Fruit fly (Drosophila melanogaster) whole organism, embryonic: ENCODE measurements around the gene CG14022.

ENCODE experiments used
- CG11398 ChIP-seq: fragments of 200-800 bp; sonication (Bioruptor generic); optimal IDR thresholded peaks from 2 replicates; lab custom pipeline; 2016; ENCODE audit warnings: missing biosample characterization, missing genetic modification characterization
- CG11695 ChIP-seq: fragments of 200-800 bp; sonication (Bioruptor generic); IDR thresholded peaks from 3 replicates; pipeline ENCODE4 v1.3.6; 2022; ENCODE audit warnings: missing biosample characterization, missing genetic modification characterization
- CG12744 ChIP-seq: fragments of 200-800 bp; sonication (Bioruptor generic); optimal IDR thresholded peaks from 2 replicates; lab custom pipeline; 2016; ENCODE audit warnings: missing biosample characterization, missing genetic modification characterization
- CG12942 ChIP-seq: fragments of 200-800 bp; sonication (Bioruptor generic); optimal IDR thresholded peaks from 3 replicates; lab custom pipeline; 2016; ENCODE audit warnings: missing biosample characterization, missing genetic modification characterization
- CG17359 ChIP-seq: fragments of 200-800 bp; sonication (Bioruptor generic); optimal IDR thresholded peaks from 3 replicates; lab custom pipeline; 2018; ENCODE audit warnings: missing biosample characterization, mild to moderate bottlenecking, missing genetic modification characterization, moderate library complexity
- CG17802 ChIP-seq: fragments of 200-800 bp; sonication (Bioruptor generic); optimal IDR thresholded peaks from 2 replicates; lab custom pipeline; 2018; ENCODE audit warnings: missing biosample characterization, mild to moderate bottlenecking, missing genetic modification characterization, moderate library complexity
- CG18262 ChIP-seq: fragments of 200-800 bp; optimal IDR thresholded peaks from 3 replicates; lab custom pipeline; 2019; ENCODE audit warnings: missing biosample characterization, mild to moderate bottlenecking, missing genetic modification characterization, moderate library complexity
- CG2116 ChIP-seq: fragments of 200-800 bp; sonication (Bioruptor generic); optimal IDR thresholded peaks from 3 replicates; lab custom pipeline; 2018; ENCODE audit warnings: missing biosample characterization, mild to moderate bottlenecking, missing genetic modification characterization
- CG2875 ChIP-seq: fragments of 200-800 bp; sonication (Bioruptor generic); optimal IDR thresholded peaks from 2 replicates; lab custom pipeline; 2017; ENCODE audit warnings: missing biosample characterization, mild to moderate bottlenecking, missing genetic modification characterization, missing genetic modification reagents
- CG2889 ChIP-seq: fragments of 200-800 bp; sonication (Bioruptor generic); IDR thresholded peaks from 3 replicates; pipeline ENCODE4 v1.3.6; 2022; ENCODE audit warnings: missing biosample characterization, missing genetic modification characterization
- CG32532 ChIP-seq: fragments of 200-800 bp; sonication (Bioruptor generic); IDR thresholded peaks from 2 replicates; pipeline ENCODE4 v1.3.6; 2022; ENCODE audit warnings: missing biosample characterization, missing genetic modification characterization
- CG32767 ChIP-seq: fragments of 200-800 bp; sonication (Bioruptor generic); IDR thresholded peaks from 2 replicates; pipeline ENCODE4 v1.3.6; 2022; ENCODE audit warnings: missing biosample characterization, missing genetic modification characterization
- CG42726 ChIP-seq: fragments of 200-800 bp; sonication (Bioruptor generic); IDR thresholded peaks from 2 replicates; pipeline ENCODE4 v1.3.6; 2022; ENCODE audit warnings: missing biosample characterization, missing genetic modification characterization; ENCODE audit not compliant: partially characterized antibody
- CG4617 ChIP-seq: fragments of 200-800 bp; sonication (Bioruptor generic); optimal IDR thresholded peaks from 3 replicates; lab custom pipeline; 2016; ENCODE audit warnings: missing biosample characterization, missing genetic modification characterization, borderline replicate concordance
- CG5180 ChIP-seq: fragments of 200-800 bp; sonication (Bioruptor generic); optimal IDR thresholded peaks from 3 replicates; lab custom pipeline; 2017; ENCODE audit warnings: missing biosample characterization, missing genetic modification characterization, mild to moderate bottlenecking, moderate library complexity, missing genetic modification reagents
- CG8089 ChIP-seq: fragments of 200-800 bp; sonication (Bioruptor generic); optimal IDR thresholded peaks from 3 replicates; lab custom pipeline; 2016; ENCODE audit warnings: missing biosample characterization, missing genetic modification characterization
- CG8478 ChIP-seq: fragments of >200 bp; optimal IDR thresholded peaks from 2 replicates; lab custom pipeline; 2018
- CG8944 ChIP-seq: fragments of 200-800 bp; sonication (Bioruptor generic); optimal IDR thresholded peaks from 3 replicates; lab custom pipeline; 2016; ENCODE audit warnings: missing biosample characterization, missing genetic modification characterization
- CG9727 ChIP-seq: fragments of 200-800 bp; sonication (Bioruptor generic); optimal IDR thresholded peaks from 3 replicates; lab custom pipeline; 2017; ENCODE audit warnings: missing biosample characterization, mild to moderate bottlenecking, missing genetic modification characterization
- Dref ChIP-seq: fragments of 200-800 bp; sonication (Bioruptor generic); IDR thresholded peaks from 2 replicates; pipeline ENCODE4 v1.3.6; 2022; ENCODE audit warnings: missing biosample characterization, missing genetic modification characterization
- Drgx ChIP-seq: fragments of 200-800 bp; sonication (Bioruptor generic); IDR thresholded peaks from 2 replicates; pipeline ENCODE4 v1.3.6; 2022; ENCODE audit warnings: missing biosample characterization, missing genetic modification characterization
- Gug ChIP-seq: fragments of 200-800 bp; sonication (Bioruptor generic); IDR thresholded peaks from 4 replicates; pipeline ENCODE4 v1.3.6; 2022; ENCODE audit warnings: missing biosample characterization, missing genetic modification characterization
- HHEX ChIP-seq: fragments of 200-800 bp; sonication (Bioruptor generic); optimal IDR thresholded peaks from 3 replicates; lab custom pipeline; 2017; ENCODE audit warnings: missing biosample characterization, mild to moderate bottlenecking, missing genetic modification characterization, missing genetic modification reagents
- Hmr ChIP-seq: fragments of 200-800 bp; sonication (Bioruptor generic); optimal IDR thresholded peaks from 3 replicates; lab custom pipeline; 2017; ENCODE audit warnings: mild to moderate bottlenecking, missing biosample characterization, missing genetic modification reagents, missing genetic modification characterization
- Hr39 ChIP-seq: fragments of >200 bp; optimal IDR thresholded peaks from 2 replicates; lab custom pipeline; 2017
- Lpt ChIP-seq: fragments of >200 bp; optimal IDR thresholded peaks from 2 replicates; lab custom pipeline; 2018; ENCODE audit warnings: missing biosample characterization, missing genetic modification characterization
- Optix ChIP-seq: fragments of 200-800 bp; sonication (Bioruptor generic); IDR thresholded peaks from 3 replicates; pipeline ENCODE4 v1.3.6; 2022; ENCODE audit warnings: missing biosample characterization, missing genetic modification characterization
- Sox102F ChIP-seq: fragments of 200-800 bp; sonication (Bioruptor generic); optimal IDR thresholded peaks from 2 replicates; lab custom pipeline; 2018; ENCODE audit warnings: missing biosample characterization, mild to moderate bottlenecking, missing genetic modification characterization, moderate library complexity
- Taf1 ChIP-seq: fragments of 200-800 bp; sonication (Bioruptor generic); IDR thresholded peaks from 2 replicates; pipeline ENCODE4 v1.3.6; 2022; ENCODE audit warnings: missing biosample characterization, missing genetic modification characterization
- Xrp1 ChIP-seq: fragments of 200-800 bp; sonication (Bioruptor generic); IDR thresholded peaks from 2 replicates; pipeline ENCODE4 v1.3.6; 2022; ENCODE audit warnings: missing biosample characterization, missing genetic modification characterization
- al ChIP-seq: fragments of 200-800 bp; sonication (Bioruptor generic); IDR thresholded peaks from 2 replicates; pipeline ENCODE4 v1.3.6; 2022; ENCODE audit warnings: missing biosample characterization, missing genetic modification characterization
- aop ChIP-seq: fragments of 200-800 bp; sonication (Bioruptor generic); IDR thresholded peaks from 2 replicates; pipeline ENCODE4 v1.3.6; 2022; ENCODE audit warnings: missing biosample characterization, missing genetic modification characterization
- esg ChIP-seq: fragments of 200-800 bp; sonication (Bioruptor generic); conservative IDR thresholded peaks from 2 replicates; pipeline ENCODE4 v1.3.6; 2022; ENCODE audit warnings: missing biosample characterization, missing genetic modification characterization
- gcm ChIP-seq: fragments of 200-800 bp; sonication (Bioruptor generic); optimal IDR thresholded peaks from 2 replicates; lab custom pipeline; 2019; ENCODE audit warnings: missing biosample characterization, mild to moderate bottlenecking, missing genetic modification characterization, moderate library complexity
- gcm2 ChIP-seq: fragments of 200-800 bp; sonication (Bioruptor generic); optimal IDR thresholded peaks from 2 replicates; lab custom pipeline; 2016; ENCODE audit warnings: missing biosample characterization, missing genetic modification characterization
- gem ChIP-seq: fragments of 200-800 bp; sonication (Bioruptor generic); optimal IDR thresholded peaks from 2 replicates; lab custom pipeline; 2019; ENCODE audit warnings: missing biosample characterization, mild to moderate bottlenecking, missing genetic modification characterization, moderate library complexity
- lilli ChIP-seq: fragments of 200-800 bp; sonication (Bioruptor generic); optimal IDR thresholded peaks from 3 replicates; lab custom pipeline; 2016; ENCODE audit warnings: missing biosample characterization, missing genetic modification characterization
- nerfin-2 ChIP-seq: fragments of 200-800 bp; sonication (Bioruptor generic); IDR thresholded peaks from 2 replicates; pipeline ENCODE4 v1.3.6; 2022; ENCODE audit warnings: missing biosample characterization, missing genetic modification characterization; ENCODE audit not compliant: partially characterized antibody
- otp ChIP-seq: fragments of 200-800 bp; sonication (Bioruptor generic); IDR thresholded peaks from 3 replicates; pipeline ENCODE4, ENCODE4 v1.3.6; 2022; ENCODE audit warnings: missing biosample characterization, missing genetic modification characterization
- pros ChIP-seq: fragments of 200-800 bp; sonication (Bioruptor generic); optimal IDR thresholded peaks from 3 replicates; lab custom pipeline; 2019; ENCODE audit warnings: missing biosample characterization, mild to moderate bottlenecking, missing genetic modification characterization, moderate library complexity
- ro ChIP-seq: fragments of 200-800 bp; sonication (Bioruptor generic); IDR thresholded peaks from 2 replicates; pipeline ENCODE4 v1.3.6; 2022; ENCODE audit warnings: missing biosample characterization, missing genetic modification characterization
- row ChIP-seq: fragments of 200-800 bp; sonication (Bioruptor generic); IDR thresholded peaks from 3 replicates; pipeline ENCODE4 v1.3.6; 2022; ENCODE audit warnings: missing biosample characterization, missing genetic modification characterization
- salm ChIP-seq: fragments of 200-800 bp; sonication (Bioruptor generic); optimal IDR thresholded peaks from 2 replicates; lab custom pipeline; 2018; ENCODE audit warnings: missing biosample characterization, mild to moderate bottlenecking, missing genetic modification characterization
- scrt ChIP-seq: fragments of 200-800 bp; sonication (Bioruptor generic); optimal IDR thresholded peaks from 2 replicates; lab custom pipeline; 2018; ENCODE audit warnings: missing biosample characterization, mild to moderate bottlenecking, missing genetic modification characterization, moderate library complexity
- sob ChIP-seq: fragments of 200-800 bp; sonication (Bioruptor generic); IDR thresholded peaks from 2 replicates; pipeline ENCODE4 v1.3.6; 2022; ENCODE audit warnings: missing biosample characterization, missing genetic modification characterization
- sqz ChIP-seq: fragments of 200-800 bp; sonication (Bioruptor generic); optimal IDR thresholded peaks from 3 replicates; lab custom pipeline; 2018; ENCODE audit warnings: missing biosample characterization, mild to moderate bottlenecking, missing genetic modification characterization
- tgo ChIP-seq: fragments of 200-800 bp; sonication (Bioruptor generic); IDR thresholded peaks from 3 replicates; pipeline ENCODE4 v1.3.6; 2022; ENCODE audit warnings: missing biosample characterization, missing genetic modification characterization
- tna ChIP-seq: fragments of 200-800 bp; sonication (Bioruptor generic); IDR thresholded peaks from 2 replicates; pipeline ENCODE4 v1.3.6; 2022; ENCODE audit warnings: missing biosample characterization, missing genetic modification characterization; ENCODE audit not compliant: partially characterized antibody
- tup ChIP-seq: fragments of 200-800 bp; sonication (Bioruptor generic); optimal IDR thresholded peaks from 2 replicates; lab custom pipeline; 2016; ENCODE audit warnings: missing biosample characterization, mild to moderate bottlenecking, missing genetic modification characterization, moderate library complexity

The CG14022 gene

dm6 chr2L:5324958-5325850 is 3.5 kb downstream of the CG14022 start (continued):
- TF ChIP-seq CG5180 (no peak), CG11398 (GFP tag; lab: Kevin White, UChicago) (no peak), Hmr (GFP tag; lab: Kevin White, UChicago) (peak; percentile 66), Hr39 (no peak), Taf1 (GFP tag; lab: Robert Waterston, UW) (peak; percentile 70), CG17802 (tag; lab: Kevin White, UChicago) (no peak), sob (GFP tag; lab: Robert Waterston, UW) (peak; percentile 69), CG17359 (peak; percentile 59), gcm (GFP tag; lab: Kevin White, UChicago) (no peak), CG32532 (GFP tag; lab: Robert Waterston, UW) (peak; percentile 86), CG4617 (GFP tag; lab: Kevin White, UChicago) (no peak), CG12942 (peak; percentile 8), CG8944 (GFP tag; lab: Kevin White, UChicago) (peak; percentile 24), tup (no peak), CG11695 (GFP tag; lab: Robert Waterston, UW) (peak; percentile 58; the same call in 1 of the 3 replicates), gcm2 (GFP tag; lab: Kevin White, UChicago) (no peak), esg (GFP tag; lab: Robert Waterston, UW) (peak; percentile 34; the same call in 1 of the 2 replicates), salm (tag; lab: Kevin White, UChicago) (no peak), CG42726 (peak; percentile 42; the same call in 1 of the 2 replicates), CG2875 (peak; percentile 19), CG9727 (GFP tag; lab: Kevin White, UChicago) (peak; percentile 39), tna (GFP tag; lab: Robert Waterston, UW) (peak; percentile 61), ro (GFP tag; lab: Robert Waterston, UW) (0 out of 2 replicates have a peak, but pooled peaks have one; percentile 16), CG32767 (0 out of 2 replicates have a peak, but pooled peaks have one; percentile 8), Dref (GFP tag; lab: Robert Waterston, UW) (peak; percentile 75), Drgx (GFP tag; lab: Robert Waterston, UW) (peak; percentile 89), CG8089 (GFP tag; lab: Kevin White, UChicago) (peak; percentile 13), al (peak; percentile 66), Optix (GFP tag; lab: Robert Waterston, UW) (peak; percentile 63; the same call in 2 of the 3 replicates), Gug (GFP tag; lab: Robert Waterston, UW) (peak; percentile 71; the same call in 3 of the 4 replicates), Sox102F (GFP tag; lab: Kevin White, UChicago) (peak; percentile 59), nerfin-2 (GFP tag; lab: Robert Waterston, UW) (peak; percentile 29; the same call in 1 of the 2 replicates), gem (tag; lab: Kevin White, UChicago) (no peak), CG2889 (GFP tag; lab: Robert Waterston, UW) (no peak), otp (peak; percentile 65; the same call in 1 of the 3 replicates), CG18262 (tag; lab: Kevin White, UChicago) (no peak), CG8478 (lab: Kevin White, UChicago) (no peak), row (GFP tag; lab: Robert Waterston, UW) (peak; percentile 59), pros (GFP tag; lab: Kevin White, UChicago) (peak; percentile 90), sqz (GFP tag; lab: Kevin White, UChicago) (no peak), aop (GFP tag; lab: Robert Waterston, UW) (0 out of 2 replicates have a peak, but pooled peaks have one; percentile 56), HHEX (GFP tag; lab: Kevin White, UChicago) (no peak), lilli (GFP tag; lab: Kevin White, UChicago) (peak; percentile 55), tgo (GFP tag; lab: Robert Waterston, UW) (peak; percentile 68), Xrp1 (GFP tag; lab: Robert Waterston, UW) (peak; percentile 55; the same call in 1 of the 2 replicates), Lpt (no peak), CG12744 (GFP tag; lab: Kevin White, UChicago) (no peak), scrt (GFP tag; lab: Kevin White, UChicago) (peak; percentile 18), CG2116 (GFP tag; lab: Kevin White, UChicago) (peak; percentile 84)
